Worm (Caenorhabditis elegans): ENCODE results near the gene taf-7.2.

The taf-7.2 gene

ce11 chrIII:12625875-12626649 lies 47.2 kb downstream of the taf-7.2 start, which contains the start of gene pqn-80 (continued):
- TF ChIP-seq tbx-2 (tag; optimal IDR thresholded peaks at IDR 0.05): peak; percentile 62
- peak; percentile 44 for TF ChIP-seq fkh-8 (tag; optimal IDR thresholded peaks at IDR 0.05)
- TF ChIP-seq swsn-7 (tag; optimal IDR thresholded peaks at IDR 0.05): peak; percentile 56
- no peak for TF ChIP-seq lir-3 (tag; optimal IDR thresholded peaks at IDR 0.05; ENCODE audit: poor library complexity)
- TF ChIP-seq nhr-76 (tag; optimal IDR thresholded peaks at IDR 0.05): no peak
- TF ChIP-seq lin-15B (tag; optimal IDR thresholded peaks at IDR 0.05): peak; percentile 32
- no peak for TF ChIP-seq hlh-4 (tag; optimal IDR thresholded peaks at IDR 0.05)
- peak; percentile 16 for TF ChIP-seq fkh-4 (tag; optimal IDR thresholded peaks at IDR 0.05; ENCODE audit: borderline replicate concordance)
- TF ChIP-seq unc-130 (tag; optimal IDR thresholded peaks at IDR 0.05): peak; percentile 67
- no peak for TF ChIP-seq zip-4 (GFP tag; optimal IDR thresholded peaks at IDR 0.05)
- TF ChIP-seq pqm-1 (tag; optimal IDR thresholded peaks at IDR 0.05): no peak
- TF ChIP-seq alr-1 (tag; optimal IDR thresholded peaks at IDR 0.05; ENCODE audit: borderline replicate concordance): no peak
- no peak for TF ChIP-seq mab-9 (GFP tag; IDR thresholded peaks at IDR 0.05)
- TF ChIP-seq blmp-1 (tag; optimal IDR thresholded peaks at IDR 0.05): peak; percentile 43
- no peak for TF ChIP-seq ceh-88 (GFP tag; IDR thresholded peaks at IDR 0.05)
- peak; percentile 36 for TF ChIP-seq skn-1 (tag; optimal IDR thresholded peaks at IDR 0.05)
- TF ChIP-seq ets-5 (GFP tag; IDR thresholded peaks at IDR 0.05): no peak
- peak; percentile 48 for TF ChIP-seq lin-39 (tag; optimal IDR thresholded peaks at IDR 0.05)
- no peak for TF ChIP-seq pag-3 (tag; optimal IDR thresholded peaks at IDR 0.05; ENCODE audit: borderline replicate concordance, insufficient read depth)
- TF ChIP-seq F16B12.6 (tag; optimal IDR thresholded peaks at IDR 0.05): peak; percentile 42
- peak; percentile 23 for TF ChIP-seq ztf-4 (tag; optimal IDR thresholded peaks at IDR 0.05)
- peak; percentile 22 for TF ChIP-seq fos-1 (tag; optimal IDR thresholded peaks at IDR 0.05)
- peak; percentile 65 for TF ChIP-seq C16A3.4 (tag; optimal IDR thresholded peaks at IDR 0.05)
- peak; percentile 1 for TF ChIP-seq nhr-77 (tag; optimal IDR thresholded peaks at IDR 0.05)
- no peak for TF ChIP-seq unc-62 (GFP tag; optimal IDR thresholded peaks at IDR 0.05)
- TF ChIP-seq nhr-19 (GFP tag; conservative IDR thresholded peaks at IDR 0.05): 0 out of 2 replicates have a peak, but pooled peaks have one; percentile 24
- TF ChIP-seq unc-86 (tag; optimal IDR thresholded peaks at IDR 0.05): peak; percentile 15
- no peak for TF ChIP-seq sptf-1 (tag; optimal IDR thresholded peaks at IDR 0.05)
- peak; percentile 93 to 96 (median 95) for TF ChIP-seq dpl-1 (GFP tag; optimal IDR thresholded peaks at IDR 0.05)
- TF ChIP-seq ceh-82 (tag; optimal IDR thresholded peaks at IDR 0.05): peak; percentile 15 to 57 (median 26)
- TF ChIP-seq nhr-12 (tag; optimal IDR thresholded peaks at IDR 0.05): no peak
- peak; percentile 71 for TF ChIP-seq dsc-1 (tag; optimal IDR thresholded peaks at IDR 0.05)
- no peak for TF ChIP-seq egl-27 (tag; optimal IDR thresholded peaks at IDR 0.05)
- TF ChIP-seq nhr-85 (tag): peak; percentile 65
- peak; percentile 21 for TF ChIP-seq egl-13 (tag; optimal IDR thresholded peaks at IDR 0.05)
- no peak for TF ChIP-seq aha-1 (tag; optimal IDR thresholded peaks at IDR 0.05)
- no peak for TF ChIP-seq unc-98 (GFP tag; IDR thresholded peaks at IDR 0.05)
- TF ChIP-seq lin-35 (GFP tag; optimal IDR thresholded peaks at IDR 0.05): peak; percentile 93 to 97

ce11 chrIII:12624466-12624865 lies 48.8 kb downstream of the taf-7.2 start, which contains the start of gene gtf-2A2:
TSS of gene gtf-2A2 (plus strand) at chrIII:12624766.
- TF ChIP-seq F16B12.6 (tag; optimal IDR thresholded peaks at IDR 0.05): no peak
- TF ChIP-seq elt-3 (tag; optimal IDR thresholded peaks at IDR 0.05): no peak
- TF ChIP-seq ceh-90 (tag; optimal IDR thresholded peaks at IDR 0.05): no peak
- TF ChIP-seq hpl-2 (GFP tag; optimal IDR thresholded peaks at IDR 0.05): no peak
- TF ChIP-seq fkh-8 (tag; optimal IDR thresholded peaks at IDR 0.05): no peak
- TF ChIP-seq ama-1 (optimal IDR thresholded peaks at IDR 0.05): no peak
- no peak for TF ChIP-seq xbp-1 (tag; optimal IDR thresholded peaks at IDR 0.05)
- TF ChIP-seq fkh-10 (GFP tag; optimal IDR thresholded peaks at IDR 0.05): no peak
- no peak for TF ChIP-seq ets-5 (GFP tag; IDR thresholded peaks at IDR 0.05)
- TF ChIP-seq lin-39 (tag; optimal IDR thresholded peaks at IDR 0.05): no peak
- no peak for TF ChIP-seq irx-1 (tag; optimal IDR thresholded peaks at IDR 0.05)
- no peak for TF ChIP-seq lin-14 (GFP tag; optimal IDR thresholded peaks at IDR 0.05)
- no peak for TF ChIP-seq dsc-1 (tag; optimal IDR thresholded peaks at IDR 0.05)
- TF ChIP-seq ceh-8 (GFP tag; optimal IDR thresholded peaks at IDR 0.05): no peak
- no peak for TF ChIP-seq unc-130 (tag; optimal IDR thresholded peaks at IDR 0.05)
- TF ChIP-seq jun-1 (tag; optimal IDR thresholded peaks at IDR 0.05): no peak
- no peak for TF ChIP-seq sptf-1 (tag; optimal IDR thresholded peaks at IDR 0.05)
- TF ChIP-seq efl-3 (GFP tag; optimal IDR thresholded peaks at IDR 0.05): no peak
- no peak for TF ChIP-seq nhr-47 (tag; optimal IDR thresholded peaks at IDR 0.05)

Measured in whole organism, L1 larva.